Fruit fly (Drosophila melanogaster) whole organism, pupa: Measurements from ENCODE around the gene Axud1.

Experiments used
- CG13204 ChIP-seq: fragments of 200-800 bp; sonication (Bioruptor generic); optimal IDR thresholded peaks from 2 replicates; lab custom pipeline; 2018; ENCODE audit warnings: missing biosample characterization, mild to moderate bottlenecking, missing genetic modification characterization, moderate library complexity
- CG14655 ChIP-seq: fragments of 200-800 bp; sonication (Bioruptor generic); optimal IDR thresholded peaks from 3 replicates; lab custom pipeline; 2017; ENCODE audit warnings: mild to moderate bottlenecking, missing biosample characterization, missing genetic modification reagents, missing genetic modification characterization
- CG15710 ChIP-seq: fragments of 200-800 bp; sonication (Bioruptor generic); optimal IDR thresholded peaks from 2 replicates; lab custom pipeline; 2018; ENCODE audit warnings: missing biosample characterization, mild to moderate bottlenecking, missing genetic modification characterization, moderate library complexity
- CG17806 ChIP-seq: fragments of 200-800 bp; sonication (Bioruptor generic); optimal IDR thresholded peaks from 2 replicates; lab custom pipeline; 2018; ENCODE audit warnings: missing biosample characterization, mild to moderate bottlenecking, missing genetic modification characterization, moderate library complexity
- CG4496 ChIP-seq: fragments of 200-800 bp; sonication (Bioruptor generic); IDR thresholded peaks from 3 replicates; pipeline ENCODE4 v1.3.6; 2022; ENCODE audit warnings: missing biosample characterization, missing genetic modification characterization
- CG8159 ChIP-seq: fragments of 200-800 bp; sonication (Bioruptor generic); optimal IDR thresholded peaks from 3 replicates; lab custom pipeline; 2018; ENCODE audit warnings: missing biosample characterization, mild to moderate bottlenecking, missing genetic modification characterization, moderate library complexity
- CG8301 ChIP-seq: fragments of 200-800 bp; sonication (Bioruptor generic); optimal IDR thresholded peaks from 2 replicates; lab custom pipeline; 2018; ENCODE audit warnings: missing biosample characterization, mild to moderate bottlenecking, missing genetic modification characterization
- EcR ChIP-seq: fragments of 200-800 bp; sonication (Bioruptor generic); optimal IDR thresholded peaks from 3 replicates; lab custom pipeline; 2019; ENCODE audit warnings: missing biosample characterization, missing genetic modification characterization, mild to moderate bottlenecking, moderate library complexity, missing genetic modification reagents
- Ets98B ChIP-seq: fragments of 200-800 bp; sonication (Bioruptor generic); IDR thresholded peaks from 2 replicates; pipeline ENCODE4 v1.3.6; 2022; ENCODE audit warnings: missing biosample characterization, missing genetic modification characterization
- Pif1A ChIP-seq: fragments of 200-800 bp; sonication (Bioruptor generic); optimal IDR thresholded peaks from 3 replicates; lab custom pipeline; 2016; ENCODE audit warnings: missing biosample characterization, missing genetic modification characterization
- Pif1B ChIP-seq: fragments of 200-800 bp; sonication (Bioruptor generic); optimal IDR thresholded peaks from 3 replicates; lab custom pipeline; 2016; ENCODE audit warnings: missing biosample characterization, missing genetic modification characterization
- fd96Ca ChIP-seq: fragments of 200-800 bp; sonication (Bioruptor generic); IDR thresholded peaks from 3 replicates; pipeline ENCODE4 v1.3.6; 2022; ENCODE audit warnings: missing biosample characterization, missing genetic modification characterization
- gl ChIP-seq: fragments of 200-800 bp; sonication (Bioruptor generic); optimal IDR thresholded peaks from 2 replicates; lab custom pipeline; 2018; ENCODE audit warnings: missing biosample characterization, mild to moderate bottlenecking, missing genetic modification characterization

DNA sequence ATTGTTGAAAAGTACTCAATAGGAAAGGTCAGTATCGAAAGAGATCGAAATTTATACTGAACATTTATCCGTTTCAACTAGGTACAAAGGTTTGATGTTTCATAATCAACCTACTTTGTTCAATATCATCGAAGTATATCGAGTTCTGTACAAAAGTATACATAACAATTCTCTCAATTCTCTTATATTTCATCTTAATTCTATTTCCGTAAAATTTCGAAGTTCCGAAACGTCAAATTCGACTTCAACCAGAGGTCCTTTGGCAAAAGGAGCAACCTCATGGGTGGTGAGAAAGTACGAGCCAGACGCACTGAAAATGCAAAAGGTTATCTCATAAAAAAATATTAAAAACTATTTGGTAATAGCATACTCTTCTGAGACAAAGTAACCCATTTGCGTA is 51.5 kb downstream of the Axud1 start, which contains the start of gene CG31948:
- TF ChIP-seq fd96Ca (GFP tag; lab: Robert Waterston, UW) (no peak), Pif1A (GFP tag; lab: Kevin White, UChicago) (no peak), CG15710 (no peak), CG8159 (tag; lab: Kevin White, UChicago) (no peak), gl (no peak), EcR (no peak), Pif1B (GFP tag; lab: Kevin White, UChicago) (no peak), CG4496 (GFP tag; lab: Robert Waterston, UW) (no peak), CG13204 (GFP tag; lab: Kevin White, UChicago) (no peak), CG17806 (tag; lab: Kevin White, UChicago) (no peak), Ets98B (GFP tag; lab: Robert Waterston, UW) (no peak), CG8301 (no peak), CG14655 (GFP tag; lab: Kevin White, UChicago) (no peak)
